Fruit fly (Drosophila melanogaster) whole organism, embryonic: Measurements from ENCODE around the gene CG9184.

ENCODE experiments used
- Abd-B ChIP-seq: fragments of 200-800 bp; sonication (Bioruptor generic); optimal IDR thresholded peaks from 2 replicates; lab custom pipeline; 2018; ENCODE audit warnings: missing biosample characterization, mild to moderate bottlenecking, missing genetic modification characterization, moderate library complexity
- CG10147 ChIP-seq: fragments of 200-800 bp; sonication (Bioruptor generic); optimal IDR thresholded peaks from 2 replicates; lab custom pipeline; 2019; ENCODE audit warnings: missing biosample characterization, mild to moderate bottlenecking, missing genetic modification characterization, moderate library complexity
- CG13287 ChIP-seq: fragments of 200-800 bp; sonication (Bioruptor generic); IDR thresholded peaks from 2 replicates; pipeline ENCODE4 v1.3.6; 2022; ENCODE audit warnings: missing biosample characterization, missing genetic modification characterization; ENCODE audit not compliant: partially characterized antibody
- CG13894 ChIP-seq: fragments of 200-800 bp; sonication (Bioruptor generic); optimal IDR thresholded peaks from 3 replicates; lab custom pipeline; 2018; ENCODE audit warnings: missing biosample characterization, mild to moderate bottlenecking, missing genetic modification characterization, moderate library complexity
- CG14014 ChIP-seq: fragments of 200-800 bp; sonication (Bioruptor generic); IDR thresholded peaks from 2 replicates; pipeline ENCODE4 v1.3.6; 2022; ENCODE audit warnings: missing biosample characterization, missing genetic modification characterization
- CG15479 ChIP-seq: fragments of 200-800 bp; sonication (Bioruptor generic); optimal IDR thresholded peaks from 3 replicates; lab custom pipeline; 2019; ENCODE audit warnings: missing biosample characterization, mild to moderate bottlenecking, missing genetic modification characterization, moderate library complexity
- CG16813 ChIP-seq: fragments of 200-800 bp; sonication (Bioruptor generic); IDR thresholded peaks from 3 replicates; pipeline ENCODE4 v1.3.6; 2022; ENCODE audit warnings: missing biosample characterization, missing genetic modification characterization; ENCODE audit not compliant: partially characterized antibody
- CG17186 ChIP-seq: fragments of 200-800 bp; sonication (Bioruptor generic); optimal IDR thresholded peaks from 3 replicates; lab custom pipeline; 2017; ENCODE audit warnings: missing biosample characterization, missing genetic modification reagents, missing genetic modification characterization
- CG17359 ChIP-seq: fragments of 200-800 bp; sonication (Bioruptor generic); optimal IDR thresholded peaks from 3 replicates; lab custom pipeline; 2018; ENCODE audit warnings: missing biosample characterization, mild to moderate bottlenecking, missing genetic modification characterization, moderate library complexity
- CG1832 ChIP-seq: fragments of 200-800 bp; sonication (Bioruptor generic); optimal IDR thresholded peaks from 2 replicates; lab custom pipeline; 2017; ENCODE audit warnings: missing biosample characterization, mild to moderate bottlenecking, missing genetic modification characterization, inconsistent platforms
- CG2116 ChIP-seq: fragments of 200-800 bp; sonication (Bioruptor generic); optimal IDR thresholded peaks from 3 replicates; lab custom pipeline; 2018; ENCODE audit warnings: missing biosample characterization, mild to moderate bottlenecking, missing genetic modification characterization
- CG31224 ChIP-seq: fragments of 200-800 bp; sonication (Bioruptor generic); IDR thresholded peaks from 2 replicates; pipeline ENCODE4 v1.3.6; 2022; ENCODE audit warnings: missing biosample characterization, missing genetic modification characterization
- CG32532 ChIP-seq: fragments of 200-800 bp; sonication (Bioruptor generic); IDR thresholded peaks from 2 replicates; pipeline ENCODE4 v1.3.6; 2022; ENCODE audit warnings: missing biosample characterization, missing genetic modification characterization
- CG33213 ChIP-seq: fragments of 200-800 bp; sonication (Bioruptor generic); optimal IDR thresholded peaks from 3 replicates; lab custom pipeline; 2016; ENCODE audit warnings: missing biosample characterization, missing genetic modification characterization
- CG3995 ChIP-seq: fragments of 200-800 bp; sonication (Bioruptor generic); optimal IDR thresholded peaks from 3 replicates; lab custom pipeline; 2016; ENCODE audit warnings: missing biosample characterization, missing genetic modification characterization
- CG4282 ChIP-seq: fragments of 200-800 bp; sonication (Bioruptor generic); optimal IDR thresholded peaks from 2 replicates; lab custom pipeline; 2016; ENCODE audit warnings: missing biosample characterization, missing genetic modification characterization
- CG6175 ChIP-seq: fragments of 200-800 bp; sonication (Bioruptor generic); IDR thresholded peaks from 3 replicates; pipeline ENCODE4 v1.3.6; 2022; ENCODE audit warnings: missing biosample characterization, missing genetic modification characterization
- CG6813 ChIP-seq: fragments of 200-800 bp; sonication (Bioruptor generic); optimal IDR thresholded peaks from 2 replicates; lab custom pipeline; 2017; ENCODE audit warnings: missing biosample characterization, missing genetic modification characterization, mild to moderate bottlenecking, moderate library complexity, missing genetic modification reagents
- CG7357 ChIP-seq: fragments of 200-800 bp; sonication (Bioruptor generic); IDR thresholded peaks from 3 replicates; pipeline ENCODE4 v1.3.6; 2022; ENCODE audit warnings: missing biosample characterization, missing genetic modification characterization
- CG7987 ChIP-seq: fragments of 200-800 bp; sonication (Bioruptor generic); optimal IDR thresholded peaks from 2 replicates; lab custom pipeline; 2018; ENCODE audit warnings: missing biosample characterization, mild to moderate bottlenecking, missing genetic modification characterization, moderate library complexity
- CG8765 ChIP-seq: fragments of 200-800 bp; sonication (Bioruptor generic); IDR thresholded peaks from 2 replicates; pipeline ENCODE4 v1.3.6; 2022; ENCODE audit warnings: missing biosample characterization, missing genetic modification characterization
- CTCF ChIP-seq: fragments of 200-800 bp; sonication (Bioruptor generic); optimal IDR thresholded peaks from 2 replicates; lab custom pipeline; 2017; ENCODE audit warnings: missing biosample characterization, mild to moderate bottlenecking, missing genetic modification characterization, moderate library complexity
- HmgD ChIP-seq: fragments of 200-800 bp; sonication (Bioruptor generic); optimal IDR thresholded peaks from 3 replicates; lab custom pipeline; 2016; ENCODE audit warnings: missing biosample characterization, missing genetic modification characterization
- HmgZ ChIP-seq: fragments of 200-800 bp; sonication (Bioruptor generic); optimal IDR thresholded peaks from 2 replicates; lab custom pipeline; 2018; ENCODE audit warnings: missing biosample characterization, mild to moderate bottlenecking, missing genetic modification characterization
- MESR4 ChIP-seq: fragments of 200-800 bp; sonication (Bioruptor generic); optimal IDR thresholded peaks from 2 replicates; lab custom pipeline; 2018; ENCODE audit warnings: missing biosample characterization, mild to moderate bottlenecking, missing genetic modification characterization, moderate library complexity
- MTF-1 ChIP-seq: fragments of 200-800 bp; sonication (Bioruptor generic); optimal IDR thresholded peaks from 2 replicates; lab custom pipeline; 2018; ENCODE audit warnings: missing biosample characterization, mild to moderate bottlenecking, missing genetic modification characterization, borderline replicate concordance
- NfI ChIP-seq: fragments of 200-800 bp; sonication (Bioruptor generic); optimal IDR thresholded peaks from 3 replicates; lab custom pipeline; 2018; ENCODE audit warnings: missing biosample characterization, mild to moderate bottlenecking, missing genetic modification characterization, moderate library complexity
- Trl ChIP-seq, 3 experiments: fragments of >200 bp in 2 of 3; fragments of 200-800 bp in 1 of 3; sonication (Bioruptor generic) in 1 of 3; optimal IDR thresholded peaks; 2 replicates in 1 of 3; 3 replicates in 2 of 3; lab custom pipeline; 2016 to 2017; ENCODE audit warnings: missing biosample characterization in 1 of 3, missing genetic modification characterization in 1 of 3
- Usf ChIP-seq: fragments of 200-800 bp; sonication (Bioruptor generic); optimal IDR thresholded peaks from 2 replicates; lab custom pipeline; 2017; ENCODE audit warnings: missing genotype, missing biosample characterization, missing genetic modification characterization
- YL-1 ChIP-seq: fragments of 200-800 bp; sonication (Bioruptor generic); optimal IDR thresholded peaks from 3 replicates; lab custom pipeline; 2017; ENCODE audit warnings: missing biosample characterization, mild to moderate bottlenecking, missing genetic modification characterization
- bsh ChIP-seq, 2 experiments: fragments of 200-800 bp; sonication (Bioruptor generic); optimal IDR thresholded peaks; 2 replicates each; lab custom pipeline; 2017 to 2018; ENCODE audit warnings: mild to moderate bottlenecking in 2 of 2, missing biosample characterization in 2 of 2, missing genetic modification characterization in 2 of 2, moderate library complexity in 1 of 2
- crol ChIP-seq: fragments of 200-800 bp; sonication (Bioruptor generic); IDR thresholded peaks from 2 replicates; pipeline ENCODE4 v1.3.6; 2022; ENCODE audit warnings: missing biosample characterization, missing genetic modification characterization
- gfzf ChIP-seq: fragments of 200-800 bp; sonication (Bioruptor generic); optimal IDR thresholded peaks from 2 replicates; lab custom pipeline; 2016; ENCODE audit warnings: missing biosample characterization, mild to moderate bottlenecking, missing genetic modification characterization, moderate library complexity
- grau ChIP-seq: fragments of 200-800 bp; optimal IDR thresholded peaks from 3 replicates; lab custom pipeline; 2019; ENCODE audit warnings: missing biosample characterization, mild to moderate bottlenecking, missing genetic modification characterization, moderate library complexity
- h ChIP-seq: fragments of >200 bp; optimal IDR thresholded peaks from 2 replicates; lab custom pipeline; 2017
- lov ChIP-seq, 2 experiments: fragments of 200-800 bp in 1 of 2; fragments of >200 bp in 1 of 2; sonication (Bioruptor generic) in 1 of 2; IDR thresholded peaks in 1 of 2; optimal IDR thresholded peaks in 1 of 2; 2 replicates in 1 of 2; 3 replicates in 1 of 2; pipeline versions ENCODE4 v1.3.6 to Lab custom; 2017 to 2022; ENCODE audit warnings: missing biosample characterization in 1 of 2, missing genetic modification characterization in 1 of 2
- mam ChIP-seq: fragments of 200-800 bp; sonication (Bioruptor generic); optimal IDR thresholded peaks from 3 replicates; lab custom pipeline; 2016; ENCODE audit warnings: missing biosample characterization, missing genetic modification characterization
- pb ChIP-seq: fragments of 200-800 bp; sonication (Bioruptor generic); optimal IDR thresholded peaks from 3 replicates; lab custom pipeline; 2016; ENCODE audit warnings: missing biosample characterization, missing genetic modification characterization
- prd ChIP-seq, 3 experiments: fragments of >200 bp in 2 of 3; fragments of 200-800 bp in 1 of 3; sonication (Bioruptor generic) in 1 of 3; optimal IDR thresholded peaks in 2 of 3; IDR thresholded peaks in 1 of 3; 2 replicates in 2 of 3; 3 replicates in 1 of 3; pipeline versions ENCODE4 v1.3.6 to Lab custom; 2017 to 2022; ENCODE audit warnings: missing biosample characterization in 1 of 3, missing genetic modification characterization in 1 of 3
- repo ChIP-seq: fragments of 200-800 bp; sonication (Bioruptor generic); optimal IDR thresholded peaks from 2 replicates; lab custom pipeline; 2016; ENCODE audit warnings: missing biosample characterization, missing genetic modification characterization
- rib ChIP-seq: fragments of 200-800 bp; sonication (Bioruptor generic); IDR thresholded peaks from 2 replicates; pipeline ENCODE4 v1.3.6; 2022; ENCODE audit warnings: missing biosample characterization, missing genetic modification characterization
- row ChIP-seq: fragments of 200-800 bp; sonication (Bioruptor generic); IDR thresholded peaks from 3 replicates; pipeline ENCODE4 v1.3.6; 2022; ENCODE audit warnings: missing biosample characterization, missing genetic modification characterization
- salm ChIP-seq: fragments of 200-800 bp; sonication (Bioruptor generic); optimal IDR thresholded peaks from 2 replicates; lab custom pipeline; 2018; ENCODE audit warnings: missing biosample characterization, mild to moderate bottlenecking, missing genetic modification characterization
- sna ChIP-seq: fragments of 200-800 bp; sonication (Bioruptor generic); IDR thresholded peaks from 2 replicates; pipeline ENCODE4 v1.3.6; 2022; ENCODE audit warnings: missing biosample characterization, missing genetic modification characterization; ENCODE audit not compliant: partially characterized antibody
- stwl ChIP-seq: fragments of 200-800 bp; sonication (Bioruptor generic); optimal IDR thresholded peaks from 3 replicates; lab custom pipeline; 2018; ENCODE audit warnings: missing biosample characterization, mild to moderate bottlenecking, missing genetic modification characterization, moderate library complexity
- toy ChIP-seq: fragments of 200-800 bp; sonication (Bioruptor generic); IDR thresholded peaks from 2 replicates; pipeline ENCODE4 v1.3.6; 2022; ENCODE audit warnings: missing biosample characterization, missing genetic modification characterization
- unpg ChIP-seq: fragments of 200-800 bp; sonication (Bioruptor generic); optimal IDR thresholded peaks from 3 replicates; lab custom pipeline; 2018; ENCODE audit warnings: missing biosample characterization, mild to moderate bottlenecking, missing genetic modification characterization, moderate library complexity
- z ChIP-seq: fragments of 200-800 bp; sonication (Bioruptor generic); IDR thresholded peaks from 3 replicates; pipeline ENCODE4 v1.3.6; 2022; ENCODE audit warnings: missing biosample characterization, missing genetic modification characterization

The CG9184 gene

DNA sequence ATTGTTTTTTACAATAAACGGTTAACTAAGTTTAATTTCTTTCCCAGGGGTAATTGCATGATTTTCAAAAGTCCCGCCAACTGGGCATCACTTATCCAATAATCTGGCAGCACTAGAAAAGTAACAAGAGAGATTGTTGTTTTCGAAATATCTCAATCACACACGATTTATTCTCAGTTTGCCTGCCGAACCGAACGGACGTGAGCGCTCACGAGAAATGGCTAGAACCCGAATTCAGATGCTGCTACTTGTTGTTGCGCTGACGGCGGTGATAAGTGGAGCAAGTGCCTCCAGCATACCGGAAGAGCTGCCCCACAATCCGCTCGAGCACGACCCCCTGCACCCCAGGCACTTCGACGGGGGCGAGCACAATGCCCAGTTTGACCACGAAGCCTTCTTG is 24.1 kb downstream of the CG9184 start, which contains the start of gene scf:
Gene scf, plus strand, starts transcription at position 164 of the 400 bp plus-strand sequence.
- TF ChIP-seq h (lab: Kevin White, UChicago) (no peak), row (GFP tag; lab: Robert Waterston, UW) (peak; percentile 60), sna (peak; percentile 15; the same call in 1 of the 2 replicates), CG31224 (GFP tag; lab: Robert Waterston, UW) (no peak), CG14014 (GFP tag; lab: Robert Waterston, UW) (0 out of 2 replicates have a peak, but pooled peaks have one; percentile 34), CG6813 (GFP tag; lab: Kevin White, UChicago) (no peak), mam (no peak), CG6175 (GFP tag; lab: Robert Waterston, UW) (no peak), CTCF (GFP tag; lab: Kevin White, UChicago) (peak; percentile 33), CG33213 (GFP tag; lab: Kevin White, UChicago) (peak; percentile 13), HmgZ (tag; lab: Kevin White, UChicago) (peak; percentile 26), CG7357 (peak; percentile 53; the same call in 2 of the 3 replicates), grau (tag; lab: Kevin White, UChicago) (peak; percentile 28), YL-1 (peak; percentile 39), CG10147 (GFP tag; lab: Kevin White, UChicago) (no peak), CG8765 (GFP tag; lab: Robert Waterston, UW) (no peak), CG17186 (GFP tag; lab: Kevin White, UChicago) (no peak), CG15479 (GFP tag; lab: Kevin White, UChicago) (no peak), prd (optimal IDR thresholded peaks at IDR 0.05; lab: Kevin White, UChicago) (no peak), prd (GFP tag; IDR thresholded peaks at IDR 0.05; lab: Robert Waterston, UW) (0 out of 3 replicates have a peak, but pooled peaks have one; percentile 32), bsh (GFP tag; optimal IDR thresholded peaks at IDR 0.05; lab: Kevin White, UChicago) (no peak), Usf (GFP tag; lab: Kevin White, UChicago) (no peak), NfI (GFP tag; lab: Kevin White, UChicago) (no peak), rib (GFP tag; lab: Robert Waterston, UW) (0 out of 2 replicates have a peak, but pooled peaks have one; percentile 13), stwl (peak; percentile 36), CG3995 (GFP tag; lab: Kevin White, UChicago) (peak; percentile 78), CG13287 (GFP tag; lab: Robert Waterston, UW) (peak; percentile 63), MTF-1 (GFP tag; lab: Kevin White, UChicago) (peak; percentile 24), Trl (optimal IDR thresholded peaks at IDR 0.05; lab: Kevin White, UChicago) (peak in 1 of 2 experiments; percentile 34), Trl (GFP tag; optimal IDR thresholded peaks at IDR 0.05; lab: Kevin White, UChicago) (peak; percentile 9), gfzf (GFP tag; lab: Kevin White, UChicago) (peak; percentile 16), MESR4 (peak; percentile 64), Abd-B (GFP tag; lab: Kevin White, UChicago) (no peak), CG7987 (GFP tag; lab: Kevin White, UChicago) (peak; percentile 21), CG13894 (tag; lab: Kevin White, UChicago) (peak; percentile 40), crol (0 out of 2 replicates have a peak, but pooled peaks have one; percentile 29), repo (GFP tag; lab: Kevin White, UChicago) (peak; percentile 18), CG17359 (tag; lab: Kevin White, UChicago) (no peak), CG16813 (GFP tag; lab: Robert Waterston, UW) (peak; percentile 33; the same call in 1 of the 3 replicates), lov (optimal IDR thresholded peaks at IDR 0.05; lab: Kevin White, UChicago) (no peak), lov (GFP tag; IDR thresholded peaks at IDR 0.05; lab: Robert Waterston, UW) (peak; percentile 54; the same call in 1 of the 3 replicates), HmgD (GFP tag; lab: Kevin White, UChicago) (no peak), pb (GFP tag; lab: Kevin White, UChicago) (peak; percentile 41), salm (tag; lab: Kevin White, UChicago) (no peak), CG4282 (GFP tag; lab: Kevin White, UChicago) (peak; percentile 28), unpg (GFP tag; lab: Kevin White, UChicago) (no peak), CG1832 (GFP tag; lab: Kevin White, UChicago) (no peak), toy (GFP tag; lab: Robert Waterston, UW) (no peak), CG32532 (GFP tag; lab: Robert Waterston, UW) (0 out of 2 replicates have a peak, but pooled peaks have one; percentile 52), CG2116 (GFP tag; lab: Kevin White, UChicago) (peak; percentile 35), z (GFP tag; lab: Robert Waterston, UW) (peak; percentile 57; the same call in 1 of the 3 replicates)
